Fruit fly (Drosophila melanogaster) Kc167 (cell line): ENCODE data around the gene Tspo.

Experiments
- Myc ChIP-seq: fragments of >200 bp; optimal IDR thresholded peaks from 2 replicates; lab custom pipeline; 2017; ENCODE audit warnings: missing external identifiers
- h ChIP-seq: fragments of >200 bp; optimal IDR thresholded peaks from 3 replicates; lab custom pipeline; 2018; ENCODE audit warnings: missing external identifiers

- TF ChIP-seq Myc (lab: Kevin White, UChicago) (no peak), h (no peak)
These were observed 43.1 kb upstream of the Tspo start for dm6 chr2L:516032-516993.
